Worm (Caenorhabditis elegans) whole organism, dauer: ENCODE data around the gene C06B3.6.

Experiments
- unc-62 ChIP-seq: sonication (generic microtip); optimal IDR thresholded peaks from 2 replicates; lab custom pipeline; 2017; ENCODE audit warnings: missing biosample characterization, missing genetic modification reagents, missing genetic modification characterization

Gene C06B3.6

DNA sequence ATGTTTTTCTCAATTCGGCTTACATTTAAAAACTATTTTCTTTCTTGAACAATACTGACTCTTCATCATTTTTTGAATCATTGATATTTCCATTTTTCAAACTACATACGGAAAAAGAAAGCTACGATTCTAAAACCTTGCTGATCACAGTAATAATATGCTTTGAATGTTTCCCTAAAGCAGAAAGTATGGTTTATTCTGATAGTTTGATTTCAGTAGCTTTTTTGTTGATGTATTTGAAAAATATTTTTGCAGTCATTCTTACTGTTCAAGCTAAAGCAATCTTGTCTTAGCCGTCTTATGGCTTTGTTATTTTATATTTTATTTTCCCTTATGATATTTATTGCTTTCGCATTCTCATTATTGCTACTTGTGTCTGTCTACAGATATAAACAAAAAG lies 20.7 kb upstream of the C06B3.6 start, which contains the start of gene srxa-13:
Gene srxa-13, plus strand, starts transcription at position 301 of the 400 bp plus-strand sequence.
- TF ChIP-seq unc-62, result no peak

DNA sequence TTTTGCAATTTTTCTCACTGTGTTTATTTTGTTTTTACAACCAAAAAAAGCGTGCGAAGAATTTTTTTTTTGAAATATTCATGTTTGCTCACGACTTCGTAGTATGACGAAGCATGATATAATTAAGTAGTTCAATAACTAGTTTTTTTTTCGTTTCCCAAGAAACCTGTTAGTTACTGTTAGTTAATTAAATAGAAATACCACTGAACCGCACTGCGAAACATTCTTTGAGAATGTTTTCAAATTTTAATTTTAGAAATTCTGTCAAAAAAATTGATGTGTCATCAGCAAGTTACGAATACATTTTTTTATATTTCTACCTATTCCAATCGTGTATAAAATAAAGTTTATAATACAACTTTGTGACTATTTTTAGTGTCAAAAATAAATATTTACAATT lies 17.6 kb upstream of the C06B3.6 start, which contains the start of gene srxa-12:
Gene srxa-12, plus strand, starts transcription at position 301 of the 400 bp plus-strand sequence.
- TF ChIP-seq unc-62, result no peak

DNA sequence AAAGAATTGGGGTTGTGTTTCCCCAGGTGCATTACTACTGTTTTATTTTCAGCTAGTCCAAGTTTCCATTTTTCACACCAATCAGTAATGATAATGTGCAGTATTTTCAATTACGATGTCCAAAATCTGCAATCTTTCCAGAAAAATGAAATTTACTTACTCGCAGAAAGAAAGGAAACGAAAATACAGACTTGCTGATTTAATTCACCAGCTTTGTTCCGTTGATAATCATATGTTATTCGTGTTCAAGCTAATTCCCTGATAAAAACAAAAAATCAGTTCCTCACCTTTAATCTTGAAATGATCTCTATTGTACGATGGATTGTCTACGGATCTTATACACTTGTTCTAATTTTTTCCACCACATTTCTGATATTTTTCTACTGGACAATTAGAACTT lies 15.1 kb upstream of the C06B3.6 start, which contains the start of gene srxa-11:
Gene srxa-11, plus strand, starts transcription at position 301 of the 400 bp plus-strand sequence.
- no peak for TF ChIP-seq unc-62

DNA sequence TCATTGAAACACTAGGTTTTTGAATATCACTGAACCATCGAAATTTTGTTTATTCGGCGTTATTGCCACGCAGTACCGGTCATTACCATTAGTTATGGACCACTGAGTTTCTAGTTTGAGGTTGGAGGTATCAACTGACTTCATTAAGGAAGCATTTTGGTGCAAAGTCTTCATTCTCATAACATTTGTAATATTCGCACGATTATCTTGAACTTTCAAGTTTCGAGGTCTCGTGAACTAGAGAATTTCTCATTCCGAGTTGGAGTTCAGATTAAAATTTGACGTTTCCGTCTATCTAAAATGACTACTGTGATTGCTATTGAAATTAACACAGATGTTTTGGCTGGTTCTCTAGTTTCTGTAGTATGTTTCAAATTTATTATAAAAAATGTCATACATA lies 12.0 kb upstream of the C06B3.6 start, which contains the start of gene srx-42:
Gene srx-42, plus strand, starts transcription at position 301 of the 400 bp plus-strand sequence.
- TF ChIP-seq unc-62, result no peak

DNA sequence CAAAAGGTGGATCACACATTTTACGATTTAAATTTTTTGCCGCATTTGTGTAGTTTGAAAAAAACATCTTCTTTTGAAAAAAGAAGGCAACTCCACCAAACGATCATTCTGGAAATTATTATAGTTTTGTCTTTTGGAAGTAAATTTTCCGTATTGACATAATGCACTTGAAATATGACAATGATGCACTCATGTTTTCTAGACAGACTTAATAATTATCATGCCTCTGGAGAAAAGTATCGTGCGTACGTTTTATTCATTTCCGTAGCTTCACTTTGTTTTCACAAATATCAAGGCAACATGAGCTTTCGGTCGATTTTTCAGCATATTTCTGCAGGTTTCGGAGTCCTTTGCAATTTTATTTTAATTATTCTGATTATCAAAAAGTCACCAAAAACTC lies 9.6 kb upstream of the C06B3.6 start, which contains the start of gene str-250:
Gene str-250, plus strand, starts transcription at position 301 of the 400 bp plus-strand sequence.
- TF ChIP-seq unc-62, result no peak

DNA sequence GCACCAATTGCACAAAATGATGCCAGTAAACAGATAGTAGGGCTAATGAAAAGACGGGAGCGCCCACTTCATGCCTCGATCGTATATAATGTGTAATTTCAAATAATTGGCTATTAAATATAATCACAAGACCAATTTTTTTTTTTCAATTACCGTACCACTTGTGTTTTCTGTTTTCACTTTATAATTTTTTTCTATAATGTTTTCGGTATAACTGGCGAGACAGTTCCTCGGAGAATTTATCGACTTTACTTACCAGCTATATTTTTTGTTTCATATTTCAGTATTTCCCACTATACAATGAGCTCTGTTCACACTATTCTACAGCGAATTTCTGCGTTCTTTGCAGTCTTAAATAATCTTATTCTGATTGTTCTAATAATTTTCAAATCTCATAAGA lies 7.4 kb upstream of the C06B3.6 start, which contains the start of gene str-252:
Gene str-252, plus strand, starts transcription at position 301 of the 400 bp plus-strand sequence.
- no peak for TF ChIP-seq unc-62

DNA sequence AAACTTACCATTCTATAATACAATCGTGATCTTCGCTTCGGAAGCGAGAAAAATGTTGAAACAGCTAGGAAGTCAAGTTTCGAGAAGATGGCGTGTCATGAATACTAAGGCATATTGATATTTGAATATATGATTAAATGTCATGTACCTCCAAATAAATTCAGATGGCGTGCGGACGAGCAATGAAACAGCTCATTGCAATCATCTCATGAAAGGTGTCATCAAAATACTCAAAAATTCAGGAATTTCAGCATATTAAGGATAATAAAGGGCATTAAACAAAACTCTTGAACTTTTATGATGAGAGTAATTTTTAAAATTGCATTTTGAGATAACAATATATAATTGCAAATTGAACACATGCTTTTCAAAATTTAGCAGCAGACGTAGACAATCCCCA lies 6.6 kb upstream of the C06B3.6 start, which contains the start of gene gcy-32:
Gene gcy-32, minus strand, starts transcription at position 101 of the 400 bp plus-strand sequence.
- no peak for TF ChIP-seq unc-62

DNA sequence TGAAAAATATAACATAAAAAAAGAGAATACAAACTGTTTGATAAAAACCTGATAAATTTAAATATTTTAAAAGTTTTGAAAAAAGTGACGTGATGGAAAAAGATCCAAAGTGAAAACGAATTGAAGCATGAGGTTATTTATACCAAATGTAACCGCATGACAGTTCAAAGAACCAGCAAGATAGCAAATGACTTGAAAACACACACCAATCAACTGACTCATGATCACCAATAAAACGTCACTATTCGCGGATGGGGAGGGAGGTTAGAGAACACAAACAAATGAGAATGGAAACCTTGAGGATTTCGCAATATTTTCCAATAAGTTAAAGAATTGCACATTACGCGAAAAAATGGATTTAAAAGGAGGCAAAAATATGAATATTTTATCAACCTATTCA lies 633 bp upstream of the C06B3.6 start, which contains the start of gene C06B3.7:
Gene C06B3.7, plus strand, starts transcription at position 287 of the 400 bp plus-strand sequence.
- no peak for TF ChIP-seq unc-62

DNA sequence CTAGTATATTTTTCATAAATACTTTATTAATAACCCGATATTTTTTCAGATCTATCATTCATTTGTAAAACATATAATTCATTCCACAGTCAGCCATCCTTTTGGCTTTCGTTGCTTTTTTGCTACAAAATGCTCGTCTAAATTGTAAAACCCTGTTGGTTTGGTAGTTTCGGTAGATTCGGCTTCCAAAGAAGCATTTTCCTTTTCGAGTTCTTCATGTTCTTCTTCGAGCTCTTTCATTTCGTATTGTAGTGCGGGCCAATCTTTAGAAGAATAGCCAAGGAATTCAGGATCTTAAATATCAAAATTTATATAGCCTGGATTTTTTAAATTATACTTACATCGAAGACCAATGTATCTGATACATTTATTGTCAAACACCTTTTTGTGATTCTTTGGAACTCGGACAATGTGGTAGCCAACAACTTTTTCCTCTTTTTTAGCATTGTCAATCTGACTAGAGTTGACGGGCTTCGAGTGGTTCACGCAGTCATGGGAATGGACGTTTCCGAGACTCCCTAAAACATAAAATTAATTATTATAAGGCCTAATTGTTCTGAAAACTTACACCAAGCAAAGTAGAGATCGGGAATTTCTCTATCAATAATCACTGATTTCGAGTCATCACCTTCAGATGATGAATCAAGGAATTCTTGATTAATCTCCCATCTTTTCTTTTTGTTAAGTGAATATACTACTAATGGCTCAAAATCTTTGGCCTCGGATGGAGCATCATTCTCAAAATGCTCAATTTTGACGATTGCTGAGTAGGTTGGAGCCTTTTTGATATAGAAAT lies 449 bp downstream of the C06B3.6 start:
- no peak for TF ChIP-seq unc-62

DNA sequence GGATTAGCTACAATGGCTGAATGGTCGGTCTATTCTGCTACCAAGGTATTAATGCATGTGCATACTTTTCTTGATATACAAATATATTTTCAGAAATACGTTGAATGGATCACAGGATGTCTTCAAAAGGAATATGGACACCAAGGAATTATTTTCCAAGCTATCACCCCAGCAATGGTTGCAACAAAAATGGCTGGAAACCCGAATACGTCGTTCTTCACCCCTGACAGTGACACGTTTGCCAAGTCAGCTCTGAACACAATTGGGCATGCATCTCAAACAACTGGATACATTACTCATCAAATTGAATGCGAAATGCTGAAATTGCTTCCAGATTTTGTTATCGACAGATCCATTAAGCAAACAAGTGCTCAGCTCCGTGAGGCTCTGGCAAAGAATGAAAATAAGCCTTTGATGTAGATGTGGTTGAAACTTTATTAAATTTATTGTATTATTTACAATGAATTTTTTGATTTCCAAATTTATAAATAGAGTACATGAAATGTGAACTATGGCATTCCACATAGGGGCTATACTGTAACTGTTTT lies 1.1 kb downstream of the C06B3.6 start:
- TF ChIP-seq unc-62, result no peak

DNA sequence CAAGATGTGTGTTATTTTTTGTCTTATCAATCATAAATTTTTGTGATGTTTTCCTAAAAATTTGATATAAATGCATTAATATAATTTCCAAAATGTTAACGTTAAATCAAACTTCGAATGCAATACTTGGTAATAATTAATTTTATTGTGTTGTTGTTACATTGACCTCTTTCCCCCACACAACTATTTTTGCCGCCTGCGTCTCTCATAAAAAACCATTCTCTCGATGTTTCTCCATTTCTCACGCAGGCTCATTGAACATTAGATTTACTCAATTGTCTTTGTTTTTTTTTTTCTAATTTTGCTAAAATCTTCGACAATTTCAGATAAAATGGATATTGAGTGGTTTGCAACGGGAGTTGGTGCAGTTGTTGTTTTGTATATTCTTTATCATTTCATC lies 2.6 kb downstream of the C06B3.6 start, which contains the start of gene stdh-1:
Gene stdh-1, plus strand, starts transcription at position 327 of the 400 bp plus-strand sequence.
- TF ChIP-seq unc-62, result no peak

DNA sequence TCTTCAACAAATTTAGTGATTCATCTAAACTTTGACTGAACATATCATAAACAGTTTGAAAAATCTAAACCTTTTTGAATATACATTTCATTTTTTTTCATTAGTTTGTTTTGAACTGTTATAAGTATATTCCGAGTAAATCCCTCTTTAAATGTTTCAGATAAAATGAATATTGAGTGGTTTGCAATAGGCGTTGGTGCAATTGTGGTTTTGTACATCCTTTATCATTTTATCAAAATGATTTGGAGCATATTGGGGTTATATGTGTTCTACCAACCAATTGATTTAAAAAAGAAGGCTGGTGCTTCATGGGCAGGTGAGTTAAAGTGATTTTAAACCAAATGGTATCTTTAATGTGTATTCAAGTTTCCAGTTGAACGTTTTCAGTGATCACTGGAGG lies 4.3 kb downstream of the C06B3.6 start, which contains the start of gene stdh-3:
Gene stdh-3, plus strand, starts transcription at position 166 of the 400 bp plus-strand sequence.
- no peak for TF ChIP-seq unc-62

DNA sequence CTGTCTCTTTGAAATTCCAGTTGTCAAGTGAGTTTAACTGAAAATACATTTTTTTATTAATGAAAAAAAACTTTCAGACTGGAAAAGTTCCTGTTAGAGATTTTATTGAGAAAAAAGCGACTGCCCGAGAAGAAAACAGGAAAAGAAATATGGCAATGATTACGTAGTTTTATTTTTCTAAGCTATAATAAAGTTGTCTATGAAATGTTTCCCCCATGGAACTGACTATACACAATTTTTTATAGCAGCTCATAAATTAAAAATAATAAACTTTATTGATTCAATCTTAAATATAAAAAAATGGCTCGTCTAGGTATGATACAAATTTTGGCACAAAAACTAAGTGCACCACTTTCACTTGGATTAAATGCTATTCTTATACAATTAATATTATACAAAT lies 6.3 kb downstream of the C06B3.6 start, which contains the start of gene C06B3.1:
Gene C06B3.1, plus strand, starts transcription at position 301 of the 400 bp plus-strand sequence.
- TF ChIP-seq unc-62, result no peak

DNA sequence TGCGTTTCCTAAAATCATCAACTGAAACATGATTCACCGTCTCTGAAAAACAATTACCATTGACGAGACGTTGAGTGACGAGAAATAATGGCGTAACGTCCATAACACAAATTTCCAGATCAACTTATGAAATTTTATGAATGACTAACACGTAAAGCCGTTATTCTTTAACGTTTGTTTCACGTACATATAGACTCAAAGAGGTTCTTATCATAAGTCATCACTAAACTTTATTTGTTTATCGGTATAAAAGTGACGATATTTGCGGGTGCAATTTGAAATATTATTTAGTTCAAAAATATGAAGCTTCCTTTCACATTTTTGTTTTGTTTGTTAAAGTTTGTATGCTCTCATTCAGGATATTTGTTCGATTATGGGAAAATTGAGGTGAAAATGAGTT lies 9.6 kb downstream of the C06B3.6 start, which contains the start of gene oac-3:
Gene oac-3, plus strand, starts transcription at position 301 of the 400 bp plus-strand sequence.
- TF ChIP-seq unc-62, result no peak

DNA sequence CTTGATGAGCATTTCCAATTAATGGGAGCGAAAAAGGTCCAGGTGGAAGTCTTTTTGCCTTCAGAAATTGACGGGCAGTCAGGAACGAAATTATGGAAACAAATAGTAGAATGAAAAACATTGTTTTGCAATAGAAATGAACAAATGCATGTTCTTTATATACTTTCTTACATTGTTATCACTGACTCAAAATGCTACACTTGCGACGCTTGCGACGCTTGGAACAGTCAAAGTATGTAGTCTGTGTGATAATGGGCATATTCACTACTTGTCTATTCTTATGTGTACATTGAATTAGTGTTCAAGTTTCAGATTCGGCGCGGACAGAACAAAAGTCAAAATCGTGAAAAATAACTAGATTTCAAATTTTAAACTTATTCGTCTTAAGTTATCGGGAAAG lies 10.4 kb downstream of the C06B3.6 start, which contains the start of gene cyp-35C1:
Gene cyp-35C1, minus strand, starts transcription at position 132 of the 400 bp plus-strand sequence.
- no peak for TF ChIP-seq unc-62

DNA sequence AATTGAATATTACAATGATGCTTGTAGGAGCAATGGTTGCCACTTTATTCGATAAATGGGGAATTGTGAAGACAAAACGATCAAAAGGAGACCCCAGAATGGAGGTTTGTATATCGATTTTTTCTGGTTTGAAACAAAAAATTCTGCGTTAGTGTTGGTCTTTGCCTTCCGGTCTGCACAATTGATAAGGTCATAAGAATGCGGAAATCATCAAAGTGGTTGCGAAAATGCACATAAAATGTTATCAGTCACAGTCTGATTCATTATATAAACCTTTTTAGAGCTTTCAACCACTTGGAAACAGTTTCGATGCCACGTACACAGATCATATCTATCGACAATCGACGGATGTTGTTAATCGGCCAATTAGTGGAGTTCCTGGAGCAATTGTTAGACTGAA lies 15.2 kb downstream of the C06B3.6 start:
- no peak for TF ChIP-seq unc-62
